Worm (Caenorhabditis elegans): ENCODE results near the gene pus-1.

DNA sequence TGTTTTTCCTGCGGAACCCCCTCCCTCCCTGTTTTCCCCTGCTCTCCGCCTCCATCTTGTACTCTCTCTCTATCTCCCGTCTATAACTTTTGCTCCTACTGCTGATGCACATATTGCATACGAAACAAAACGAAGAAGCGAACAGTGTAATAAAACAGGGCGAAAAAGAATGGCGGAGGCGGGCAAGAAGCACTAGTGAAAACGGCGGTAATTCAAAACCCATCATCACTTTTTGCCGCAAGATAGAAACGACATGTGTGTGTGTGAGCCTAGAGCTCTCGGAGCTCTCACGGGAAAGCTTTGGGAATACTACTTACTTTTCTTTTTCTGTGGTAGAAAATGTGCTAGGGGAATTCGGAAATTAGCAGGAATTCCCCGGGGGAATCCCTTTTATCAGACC lies 41.3 kb upstream of the pus-1 start:
- TF ChIP-seq him-1 (tag; optimal IDR thresholded peaks at IDR 0.05) (no peak), W03F9.2 (tag; optimal IDR thresholded peaks at IDR 0.05) (no peak)
